Fruit fly (Drosophila melanogaster) whole organism, embryonic: Measurements from ENCODE around the gene CG14787.

Experiments used
- Ada2b ChIP-seq: fragments of 200-800 bp; sonication (Bioruptor generic); IDR thresholded peaks from 2 replicates; pipeline ENCODE4 v1.3.6; 2022; ENCODE audit warnings: missing biosample characterization, missing genetic modification characterization
- Blimp-1 ChIP-seq: fragments of 200-800 bp; sonication (Bioruptor generic); optimal IDR thresholded peaks from 3 replicates; lab custom pipeline; 2018; ENCODE audit warnings: missing biosample characterization, missing genetic modification characterization, mild to moderate bottlenecking, moderate library complexity, missing genetic modification reagents
- C15 ChIP-seq: fragments of 200-800 bp; sonication (Bioruptor generic); IDR thresholded peaks from 3 replicates; pipeline ENCODE4 v1.3.6; 2022; ENCODE audit warnings: missing biosample characterization, missing genetic modification characterization
- CG11696 ChIP-seq: fragments of 200-800 bp; sonication (Bioruptor generic); IDR thresholded peaks from 2 replicates; pipeline ENCODE4 v1.3.6; 2022; ENCODE audit warnings: missing biosample characterization, missing genetic modification characterization
- CG13624 ChIP-seq: fragments of 200-800 bp; sonication (Bioruptor generic); optimal IDR thresholded peaks from 2 replicates; lab custom pipeline; 2016; ENCODE audit warnings: missing biosample characterization, missing genetic modification characterization
- CG14710 ChIP-seq: fragments of 200-800 bp; sonication (Bioruptor generic); optimal IDR thresholded peaks from 3 replicates; lab custom pipeline; 2019; ENCODE audit warnings: missing biosample characterization, mild to moderate bottlenecking, missing genetic modification characterization, moderate library complexity
- CG1602 ChIP-seq: fragments of 200-800 bp; sonication (Bioruptor generic); optimal IDR thresholded peaks from 3 replicates; lab custom pipeline; 2016; ENCODE audit warnings: missing biosample characterization, missing genetic modification characterization
- CG17328 ChIP-seq: fragments of 200-800 bp; sonication (Bioruptor generic); IDR thresholded peaks from 2 replicates; pipeline ENCODE4 v1.3.6; 2022; ENCODE audit warnings: missing biosample characterization, missing genetic modification characterization
- CG1792 ChIP-seq: fragments of 200-800 bp; sonication (Bioruptor generic); optimal IDR thresholded peaks from 2 replicates; lab custom pipeline; 2016; ENCODE audit warnings: missing biosample characterization, missing genetic modification characterization
- CG2202 ChIP-seq: fragments of 200-800 bp; sonication (Bioruptor generic); optimal IDR thresholded peaks from 2 replicates; lab custom pipeline; 2018; ENCODE audit warnings: missing biosample characterization, mild to moderate bottlenecking, missing genetic modification characterization
- CG31441 ChIP-seq: fragments of 200-800 bp; sonication (Bioruptor generic); IDR thresholded peaks from 2 replicates; pipeline ENCODE4 v1.3.6; 2022; ENCODE audit warnings: missing biosample characterization, missing genetic modification characterization
- CG4730 ChIP-seq: fragments of 200-800 bp; sonication (Bioruptor generic); IDR thresholded peaks from 2 replicates; pipeline ENCODE4 v1.3.6; 2022; ENCODE audit warnings: missing biosample characterization, missing genetic modification characterization
- CG6254 ChIP-seq: fragments of 200-800 bp; sonication (Bioruptor generic); optimal IDR thresholded peaks from 3 replicates; lab custom pipeline; 2017; ENCODE audit warnings: mild to moderate bottlenecking, missing biosample characterization, missing genetic modification reagents, missing genetic modification characterization
- CG6654 ChIP-seq: fragments of 200-800 bp; sonication (Bioruptor generic); optimal IDR thresholded peaks from 2 replicates; lab custom pipeline; 2017; ENCODE audit warnings: missing biosample characterization, mild to moderate bottlenecking, missing genetic modification characterization
- CG8388 ChIP-seq: fragments of 200-800 bp; sonication (Bioruptor generic); optimal IDR thresholded peaks from 2 replicates; lab custom pipeline; 2019; ENCODE audit warnings: missing biosample characterization, mild to moderate bottlenecking, missing genetic modification characterization, moderate library complexity
- Dad ChIP-seq: fragments of 200-800 bp; sonication (Bioruptor generic); optimal IDR thresholded peaks from 3 replicates; lab custom pipeline; 2016; ENCODE audit warnings: missing biosample characterization, missing genetic modification characterization
- Deaf1 ChIP-seq: fragments of 200-800 bp; optimal IDR thresholded peaks from 3 replicates; lab custom pipeline; 2019; ENCODE audit warnings: missing biosample characterization, mild to moderate bottlenecking, missing genetic modification characterization, moderate library complexity
- Drgx ChIP-seq: fragments of 200-800 bp; sonication (Bioruptor generic); IDR thresholded peaks from 2 replicates; pipeline ENCODE4 v1.3.6; 2022; ENCODE audit warnings: missing biosample characterization, missing genetic modification characterization
- E2f2 ChIP-seq: fragments of 200-800 bp; sonication (Bioruptor generic); IDR thresholded peaks from 2 replicates; pipeline ENCODE4 v1.3.6; 2022; ENCODE audit warnings: missing biosample characterization, missing genetic modification characterization
- ERR ChIP-seq: fragments of 200-800 bp; sonication (Bioruptor generic); optimal IDR thresholded peaks from 2 replicates; lab custom pipeline; 2016; ENCODE audit warnings: missing biosample characterization, missing genetic modification characterization
- Fer1 ChIP-seq: fragments of 200-800 bp; sonication (Bioruptor generic); optimal IDR thresholded peaks from 2 replicates; lab custom pipeline; 2017; ENCODE audit warnings: missing biosample characterization, mild to moderate bottlenecking, missing genetic modification characterization
- H2.0 ChIP-seq: fragments of 200-800 bp; sonication (Bioruptor generic); IDR thresholded peaks from 2 replicates; pipeline ENCODE4 v1.3.6; 2022; ENCODE audit warnings: missing biosample characterization, missing genetic modification characterization
- HLH3B ChIP-seq: fragments of 200-800 bp; sonication (Bioruptor generic); IDR thresholded peaks from 2 replicates; pipeline ENCODE4 v1.3.6; 2022; ENCODE audit warnings: missing biosample characterization, missing genetic modification characterization
- HmgD ChIP-seq: fragments of 200-800 bp; sonication (Bioruptor generic); optimal IDR thresholded peaks from 3 replicates; lab custom pipeline; 2016; ENCODE audit warnings: missing biosample characterization, missing genetic modification characterization
- Med ChIP-seq: fragments of 200-800 bp; sonication (Bioruptor generic); peaks from one replicate; lab custom pipeline; 2016; ENCODE audit warnings: missing biosample characterization, missing genetic modification characterization, mild to moderate bottlenecking, inconsistent platforms, moderate library complexity
- Mrtf ChIP-seq: fragments of 200-800 bp; sonication (Bioruptor generic); IDR thresholded peaks from 3 replicates; pipeline ENCODE4 v1.3.6; 2022; ENCODE audit warnings: missing biosample characterization, missing genetic modification characterization
- NFAT ChIP-seq: fragments of 200-800 bp; sonication (Bioruptor generic); IDR thresholded peaks from 2 replicates; pipeline ENCODE4 v1.3.6; 2022; ENCODE audit warnings: missing biosample characterization, missing genetic modification characterization
- TFAM ChIP-seq: fragments of 200-800 bp; sonication (Bioruptor generic); optimal IDR thresholded peaks from 2 replicates; lab custom pipeline; 2017; ENCODE audit warnings: missing biosample characterization, missing genetic modification characterization, inconsistent platforms
- Vsx1 ChIP-seq: fragments of 200-800 bp; sonication (Bioruptor generic); optimal IDR thresholded peaks from 2 replicates; lab custom pipeline; 2017; ENCODE audit warnings: missing biosample characterization, mild to moderate bottlenecking, missing genetic modification characterization, missing genetic modification reagents
- bsh ChIP-seq, 2 experiments: fragments of 200-800 bp; sonication (Bioruptor generic); optimal IDR thresholded peaks; 2 replicates each; lab custom pipeline; 2017 to 2018; ENCODE audit warnings: mild to moderate bottlenecking in 2 of 2, missing biosample characterization in 2 of 2, missing genetic modification characterization in 2 of 2, moderate library complexity in 1 of 2
- ci ChIP-seq: fragments of 200-800 bp; sonication (Bioruptor generic); IDR thresholded peaks from 3 replicates; pipeline ENCODE4 v1.3.6; 2022; ENCODE audit warnings: missing biosample characterization, missing genetic modification characterization
- fd3F ChIP-seq: fragments of 200-800 bp; sonication (Bioruptor generic); optimal IDR thresholded peaks from 2 replicates; lab custom pipeline; 2018; ENCODE audit warnings: missing biosample characterization, mild to moderate bottlenecking, missing genetic modification characterization, moderate library complexity
- ftz-f1 ChIP-seq: fragments of 200-800 bp; sonication (Bioruptor generic); optimal IDR thresholded peaks from 2 replicates; lab custom pipeline; 2016; ENCODE audit warnings: missing biosample characterization, missing genetic modification characterization
- inv ChIP-seq: fragments of 200-800 bp; sonication (Bioruptor generic); IDR thresholded peaks from 2 replicates; pipeline ENCODE4 v1.3.6; 2022; ENCODE audit warnings: missing biosample characterization, missing genetic modification characterization; ENCODE audit not compliant: partially characterized antibody
- kni ChIP-seq: fragments of 200-800 bp; sonication (Bioruptor generic); optimal IDR thresholded peaks from 3 replicates; lab custom pipeline; 2017; ENCODE audit warnings: mild to moderate bottlenecking, missing biosample characterization, missing genetic modification reagents, missing genetic modification characterization
- lilli ChIP-seq: fragments of 200-800 bp; sonication (Bioruptor generic); optimal IDR thresholded peaks from 3 replicates; lab custom pipeline; 2016; ENCODE audit warnings: missing biosample characterization, missing genetic modification characterization
- lov ChIP-seq, 2 experiments: fragments of 200-800 bp in 1 of 2; fragments of >200 bp in 1 of 2; sonication (Bioruptor generic) in 1 of 2; IDR thresholded peaks in 1 of 2; optimal IDR thresholded peaks in 1 of 2; 2 replicates in 1 of 2; 3 replicates in 1 of 2; pipeline versions ENCODE4 v1.3.6 to Lab custom; 2017 to 2022; ENCODE audit warnings: missing biosample characterization in 1 of 2, missing genetic modification characterization in 1 of 2
- mam ChIP-seq: fragments of 200-800 bp; sonication (Bioruptor generic); optimal IDR thresholded peaks from 3 replicates; lab custom pipeline; 2016; ENCODE audit warnings: missing biosample characterization, missing genetic modification characterization
- mirr ChIP-seq: fragments of 200-800 bp; sonication (Bioruptor generic); optimal IDR thresholded peaks from 3 replicates; lab custom pipeline; 2018; ENCODE audit warnings: missing biosample characterization, mild to moderate bottlenecking, missing genetic modification characterization
- odd ChIP-seq: fragments of 200-800 bp; sonication (Bioruptor generic); optimal IDR thresholded peaks from 2 replicates; lab custom pipeline; 2017; ENCODE audit warnings: missing biosample characterization, mild to moderate bottlenecking, missing genetic modification characterization
- otp ChIP-seq: fragments of 200-800 bp; sonication (Bioruptor generic); IDR thresholded peaks from 3 replicates; pipeline ENCODE4, ENCODE4 v1.3.6; 2022; ENCODE audit warnings: missing biosample characterization, missing genetic modification characterization
- pb ChIP-seq: fragments of 200-800 bp; sonication (Bioruptor generic); optimal IDR thresholded peaks from 3 replicates; lab custom pipeline; 2016; ENCODE audit warnings: missing biosample characterization, missing genetic modification characterization
- pnt ChIP-seq: fragments of 200-800 bp; sonication (Bioruptor generic); optimal IDR thresholded peaks from 3 replicates; lab custom pipeline; 2016; ENCODE audit warnings: missing biosample characterization, missing genetic modification characterization
- ranshi ChIP-seq: fragments of 200-800 bp; sonication (Bioruptor generic); IDR thresholded peaks from 2 replicates; pipeline ENCODE4 v1.3.6; 2022; ENCODE audit warnings: missing biosample characterization, missing genetic modification characterization
- scrt ChIP-seq: fragments of 200-800 bp; sonication (Bioruptor generic); optimal IDR thresholded peaks from 2 replicates; lab custom pipeline; 2018; ENCODE audit warnings: missing biosample characterization, mild to moderate bottlenecking, missing genetic modification characterization, moderate library complexity
- sob ChIP-seq: fragments of 200-800 bp; sonication (Bioruptor generic); IDR thresholded peaks from 2 replicates; pipeline ENCODE4 v1.3.6; 2022; ENCODE audit warnings: missing biosample characterization, missing genetic modification characterization
- ssp ChIP-seq: fragments of 200-800 bp; sonication (Bioruptor generic); IDR thresholded peaks from 2 replicates; pipeline ENCODE4 v1.3.6; 2022; ENCODE audit warnings: missing biosample characterization, missing genetic modification characterization
- stc ChIP-seq: fragments of 200-800 bp; sonication (Bioruptor generic); IDR thresholded peaks from 2 replicates; pipeline ENCODE4 v1.3.6; 2022; ENCODE audit warnings: missing biosample characterization, missing genetic modification characterization
- tap ChIP-seq: fragments of 200-800 bp; optimal IDR thresholded peaks from 3 replicates; lab custom pipeline; 2019; ENCODE audit warnings: missing biosample characterization, mild to moderate bottlenecking, missing genetic modification characterization, moderate library complexity
- tin ChIP-seq: fragments of 200-800 bp; sonication (Bioruptor generic); optimal IDR thresholded peaks from 3 replicates; lab custom pipeline; 2016; ENCODE audit warnings: missing biosample characterization, missing genetic modification characterization
- yki ChIP-seq: fragments of >200 bp; optimal IDR thresholded peaks from 3 replicates; lab custom pipeline; 2018
- zen2 ChIP-seq: fragments of 200-800 bp; sonication (Bioruptor generic); IDR thresholded peaks from 3 replicates; pipeline ENCODE4 v1.3.6; 2022; ENCODE audit warnings: missing biosample characterization, missing genetic modification characterization; ENCODE audit not compliant: partially characterized antibody

CG14787 gene

dm6 chrX:1476848-1477247 is 15.4 kb upstream of the CG14787 start, which contains the start of the genes Rab27 and mei-38 (continued):
- no peak for TF ChIP-seq ranshi (GFP tag; lab: Robert Waterston, UW)
- TF ChIP-seq yki (lab: Kevin White, UChicago) = no peak
- no peak for TF ChIP-seq CG6654 (GFP tag; lab: Kevin White, UChicago)
- no peak for TF ChIP-seq TFAM
- no peak for TF ChIP-seq CG11696
- no peak for TF ChIP-seq pnt (GFP tag; lab: Kevin White, UChicago)
- TF ChIP-seq CG14710 (tag; lab: Kevin White, UChicago) = peak; percentile 38
- peak; percentile 17 for TF ChIP-seq mam (GFP tag; lab: Kevin White, UChicago)
- TF ChIP-seq stc (GFP tag; lab: Robert Waterston, UW) = no peak
- TF ChIP-seq ftz-f1 = no peak
- TF ChIP-seq HLH3B = no peak
- TF ChIP-seq zen2 = peak; percentile 57; the same call in 1 of the 3 replicates
- TF ChIP-seq Ada2b (GFP tag; lab: Robert Waterston, UW) = no peak
- peak; percentile 76 for TF ChIP-seq Med (GFP tag; lab: Kevin White, UChicago)
- TF ChIP-seq CG4730 = no peak
- TF ChIP-seq E2f2 (GFP tag; lab: Robert Waterston, UW) = peak; percentile 97
- TF ChIP-seq CG8388 (GFP tag; lab: Kevin White, UChicago) = no peak
- TF ChIP-seq tin (GFP tag; lab: Kevin White, UChicago) = no peak
- TF ChIP-seq NFAT (GFP tag; lab: Robert Waterston, UW) = no peak
- no peak for TF ChIP-seq Blimp-1 (GFP tag; lab: Kevin White, UChicago)
- TF ChIP-seq Vsx1 (GFP tag; lab: Kevin White, UChicago) = no peak
- no peak for TF ChIP-seq fd3F
- no peak for TF ChIP-seq CG17328
- TF ChIP-seq inv (GFP tag; lab: Robert Waterston, UW) = peak; percentile 60; the same call in 1 of the 2 replicates
- no peak for TF ChIP-seq Mrtf (GFP tag; lab: Robert Waterston, UW)
- no peak for TF ChIP-seq CG2202

DNA sequence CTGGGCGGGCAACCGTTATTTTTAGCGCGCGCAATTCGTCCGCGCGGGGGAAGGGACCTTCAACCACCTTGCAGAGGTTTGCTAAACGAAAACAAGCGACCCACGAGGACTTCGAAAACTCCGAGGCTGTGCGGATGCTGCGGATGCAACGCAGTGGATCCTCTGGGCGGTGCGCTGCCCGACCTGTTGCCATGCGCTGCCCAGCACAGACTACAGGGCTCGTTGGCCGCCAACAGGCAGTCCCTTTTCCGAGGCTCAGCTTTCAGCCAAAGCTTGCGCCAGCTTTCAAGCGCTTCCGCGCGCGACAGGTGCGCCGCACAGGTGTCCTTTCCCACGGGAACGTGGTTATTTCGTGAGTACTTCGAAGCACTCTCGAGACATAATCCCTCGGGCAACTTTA is 15.0 kb upstream of the CG14787 start:
- no peak for TF ChIP-seq ERR (GFP tag; lab: Kevin White, UChicago)
- no peak for TF ChIP-seq Dad (GFP tag; lab: Kevin White, UChicago)
- TF ChIP-seq ranshi (GFP tag; lab: Robert Waterston, UW) = no peak
- no peak for TF ChIP-seq odd
- TF ChIP-seq Deaf1 (tag; lab: Kevin White, UChicago) = peak; percentile 43
- TF ChIP-seq scrt = peak; percentile 92
- no peak for TF ChIP-seq H2.0 (GFP tag; lab: Robert Waterston, UW)
- TF ChIP-seq CG6254 (GFP tag; lab: Kevin White, UChicago) = no peak
- TF ChIP-seq ci (GFP tag; lab: Robert Waterston, UW) = no peak
- TF ChIP-seq CG13624 (GFP tag; lab: Kevin White, UChicago) = no peak
- no peak for TF ChIP-seq CG1792 (GFP tag; lab: Kevin White, UChicago)
- no peak for TF ChIP-seq C15 (GFP tag; lab: Robert Waterston, UW)
- TF ChIP-seq Drgx (GFP tag; lab: Robert Waterston, UW) = 0 out of 2 replicates have a peak, but pooled peaks have one; percentile 3
- no peak for TF ChIP-seq ssp (GFP tag; lab: Robert Waterston, UW)
- TF ChIP-seq Fer1 = peak; percentile 87
- TF ChIP-seq mirr (GFP tag; lab: Kevin White, UChicago) = no peak

dm6 chrX:1472222-1472621 is 10.7 kb upstream of the CG14787 start, which contains the start of gene CG14780:
Gene CG14780 (plus strand): TSS chrX:1472522.
- TF ChIP-seq bsh (GFP tag; optimal IDR thresholded peaks at IDR 0.05; lab: Kevin White, UChicago) = no peak
- no peak for TF ChIP-seq tap (tag; lab: Kevin White, UChicago)
- TF ChIP-seq sob = no peak
- TF ChIP-seq HmgD = no peak
- TF ChIP-seq lilli (GFP tag; lab: Kevin White, UChicago) = no peak
- no peak for TF ChIP-seq kni
- no peak for TF ChIP-seq otp (GFP tag; lab: Robert Waterston, UW)
- no peak for TF ChIP-seq lov (optimal IDR thresholded peaks at IDR 0.05; lab: Kevin White, UChicago)
- TF ChIP-seq lov (GFP tag; IDR thresholded peaks at IDR 0.05; lab: Robert Waterston, UW) = no peak
- no peak for TF ChIP-seq CG1602 (GFP tag; lab: Kevin White, UChicago)
- TF ChIP-seq CG31441 (GFP tag; lab: Robert Waterston, UW) = no peak
- TF ChIP-seq pb (GFP tag; lab: Kevin White, UChicago) = no peak
